Fruit fly (Drosophila melanogaster) S2 (cell line): ENCODE data around the gene chb.
A peak's percentile ranks its signal among the peaks of the same experiment; 100 is the strongest.

Experiments
- CG8478 ChIP-seq: fragments of >200 bp; optimal IDR thresholded peaks from 2 replicates; lab custom pipeline; 2018
- CTCF ChIP-seq, 2 experiments: fragments of >200 bp; optimal IDR thresholded peaks; 2 replicates each; lab custom pipeline; 2018

chb gene

dm6 chr3L:21172527-21173253 is at the start of gene chb, which contains the start of gene AsnS:
Gene chb, plus strand, starts transcription at chr3L:21172853.
Gene AsnS, plus strand, starts transcription at chr3L:21173118.
- TF ChIP-seq CG8478: no peak
- no peak for TF ChIP-seq CTCF (optimal IDR thresholded peaks at IDR 0.05; lab: Kevin White, UChicago)

dm6 chr3L:21123453-21123852 is 49.2 kb upstream of the chb start, which contains the start of gene CG33284:
Gene CG33284, plus strand, starts transcription at chr3L:21123753.
- TF ChIP-seq CTCF (optimal IDR thresholded peaks at IDR 0.05; lab: Kevin White, UChicago): no peak
- TF ChIP-seq CG8478: no peak

- no peak for TF ChIP-seq CTCF (optimal IDR thresholded peaks at IDR 0.05; lab: Kevin White, UChicago)
- no peak for TF ChIP-seq CG8478
These were observed 43.0 kb upstream of the chb start for dm6 chr3L:21129682-21130081.

dm6 chr3L:21130839-21131410 is 41.7 kb upstream of the chb start, which contains the start of gene ko:
Gene ko, minus strand, starts transcription at chr3L:21131159.
- TF ChIP-seq CTCF (optimal IDR thresholded peaks at IDR 0.05; lab: Kevin White, UChicago) (no peak), CG8478 (no peak)

dm6 chr3L:21131427-21131826 is 41.2 kb upstream of the chb start, which contains the start of gene ICA69:
Gene ICA69, plus strand, starts transcription at chr3L:21131446.
- TF ChIP-seq CG8478: no peak
- TF ChIP-seq CTCF (optimal IDR thresholded peaks at IDR 0.05; lab: Kevin White, UChicago): no peak

dm6 chr3L:21135850-21136249 is 36.8 kb upstream of the chb start:
- peak in 1 of 2 experiments; percentile 46 for TF ChIP-seq CTCF (optimal IDR thresholded peaks at IDR 0.05; lab: Kevin White, UChicago)
- no peak for TF ChIP-seq CG8478

- TF ChIP-seq CTCF (optimal IDR thresholded peaks at IDR 0.05; lab: Kevin White, UChicago): no peak
- no peak for TF ChIP-seq CG8478
These were observed 36.4 kb upstream of the chb start, which contains the start of gene CG10565 for dm6 chr3L:21136253-21136652. Gene CG10565, minus strand, starts transcription at chr3L:21136353.

- TF ChIP-seq CG8478: no peak
- no peak for TF ChIP-seq CTCF (optimal IDR thresholded peaks at IDR 0.05; lab: Kevin White, UChicago)
These were observed 26.7 kb upstream of the chb start for dm6 chr3L:21145841-21146395.

- TF ChIP-seq CG8478: no peak
- TF ChIP-seq CTCF (optimal IDR thresholded peaks at IDR 0.05; lab: Kevin White, UChicago): no peak
These were observed 748 bp upstream of the chb start, which contains the start of gene Ac78C for dm6 chr3L:21171905-21172304. Gene Ac78C, minus strand, starts transcription at chr3L:21171930.

- TF ChIP-seq CG8478: no peak
- no peak for TF ChIP-seq CTCF (optimal IDR thresholded peaks at IDR 0.05; lab: Kevin White, UChicago)
These were observed 2.3 kb downstream of the chb start for dm6 chr3L:21174962-21175361.

dm6 chr3L:21175531-21176271 is 3.0 kb downstream of the chb start:
- no peak for TF ChIP-seq CG8478
- TF ChIP-seq CTCF (optimal IDR thresholded peaks at IDR 0.05; lab: Kevin White, UChicago): no peak

- TF ChIP-seq CG8478: no peak
- no peak for TF ChIP-seq CTCF (optimal IDR thresholded peaks at IDR 0.05; lab: Kevin White, UChicago)
These were observed 3.8 kb downstream of the chb start for dm6 chr3L:21176276-21176934.

- TF ChIP-seq CTCF (optimal IDR thresholded peaks at IDR 0.05; lab: Kevin White, UChicago) (no peak), CG8478 (no peak)
These were observed 4.4 kb downstream of the chb start for dm6 chr3L:21176935-21177581.

- TF ChIP-seq CG8478 (no peak), CTCF (optimal IDR thresholded peaks at IDR 0.05; lab: Kevin White, UChicago) (no peak)
These were observed 13.0 kb downstream of the chb start for dm6 chr3L:21185622-21186021.
